Fruit fly (Drosophila melanogaster): Measurements from ENCODE around the gene nes.

nes gene

dm6 chr3L:19292440-19293175 is 32.1 kb upstream of the nes start, which contains the start of gene Gbs-76A (continued):
- TF ChIP-seq so (GFP tag; IDR thresholded peaks at IDR 0.05) (no peak; the same call in 2 of the 3 replicates), stwl (tag; optimal IDR thresholded peaks at IDR 0.05) (no peak)

- TF ChIP-seq ac (GFP tag; optimal IDR thresholded peaks at IDR 0.05) (no peak), CG13894 (tag; optimal IDR thresholded peaks at IDR 0.05) (peak; percentile 78), tup (GFP tag; optimal IDR thresholded peaks at IDR 0.05) (no peak), CG11093 (GFP tag; IDR thresholded peaks at IDR 0.05) (no peak), CG9727 (GFP tag; optimal IDR thresholded peaks at IDR 0.05) (no peak), CG15073 (GFP tag; optimal IDR thresholded peaks at IDR 0.05) (no peak), sr (GFP tag; IDR thresholded peaks at IDR 0.05) (peak; percentile 49), Ravus (GFP tag; IDR thresholded peaks at IDR 0.05) (no peak), grau (tag; optimal IDR thresholded peaks at IDR 0.05) (no peak), Dfd (GFP tag; optimal IDR thresholded peaks at IDR 0.05) (no peak), Poxn (GFP tag; IDR thresholded peaks at IDR 0.05) (no peak), CHES-1-like (GFP tag; optimal IDR thresholded peaks at IDR 0.05) (no peak), insv (GFP tag; optimal IDR thresholded peaks at IDR 0.05) (no peak), CG17802 (tag; optimal IDR thresholded peaks at IDR 0.05) (no peak), mld (GFP tag; IDR thresholded peaks at IDR 0.05; ENCODE audit: partially characterized antibody) (0 out of 3 replicates have a peak, but pooled peaks have one; percentile 32), gsb (GFP tag; IDR thresholded peaks at IDR 0.05) (no peak), ro (GFP tag; IDR thresholded peaks at IDR 0.05) (no peak), Med (GFP tag) (peak; percentile 72), cwo (GFP tag; optimal IDR thresholded peaks at IDR 0.05) (no peak), Pdp1 (GFP tag; optimal IDR thresholded peaks at IDR 0.05) (no peak), Ets65A (GFP tag) (peak; percentile 35), twi (tag; optimal IDR thresholded peaks at IDR 0.05) (no peak), CG12744 (GFP tag; optimal IDR thresholded peaks at IDR 0.05) (no peak), CG8765 (GFP tag; IDR thresholded peaks at IDR 0.05) (no peak), mirr (GFP tag; optimal IDR thresholded peaks at IDR 0.05) (no peak), CG9215 (GFP tag; IDR thresholded peaks at IDR 0.05) (no peak), Deaf1 (tag; optimal IDR thresholded peaks at IDR 0.05) (peak; percentile 7), ERR (GFP tag; optimal IDR thresholded peaks at IDR 0.05) (peak; percentile 95), schlank (tag; optimal IDR thresholded peaks at IDR 0.05) (no peak), nmo (GFP tag; optimal IDR thresholded peaks at IDR 0.05) (no peak), hth (optimal IDR thresholded peaks at IDR 0.05) (no peak), Fer1 (GFP tag; optimal IDR thresholded peaks at IDR 0.05) (no peak), CG2712 (tag; optimal IDR thresholded peaks at IDR 0.05) (no peak), Eip74EF (GFP tag; optimal IDR thresholded peaks at IDR 0.05) (no peak), al (GFP tag; IDR thresholded peaks at IDR 0.05) (no peak)
Observed at dm6 chr3L:19291465-19292413, 31.3 kb upstream of the nes start.

Measured in whole organism, embryonic.